Fruit fly (Drosophila melanogaster) whole organism: Measurements from ENCODE around the gene CG13000.

Source experiments
- CG8478 ChIP-seq: fragments of >200 bp; optimal IDR thresholded peaks from 2 replicates; lab custom pipeline; 2018; ENCODE audit warnings: inconsistent platforms
- Dll ChIP-seq: fragments of >200 bp; optimal IDR thresholded peaks from 2 replicates; lab custom pipeline; 2017
- EcR ChIP-seq, 2 experiments: fragments of >200 bp; optimal IDR thresholded peaks; 2 replicates each; lab custom pipeline; 2017; ENCODE audit warnings: missing biosample characterization in 2 of 2, missing genetic modification characterization in 2 of 2, missing genetic modification reagents in 2 of 2
- pan ChIP-seq: fragments of >200 bp; optimal IDR thresholded peaks from 2 replicates; lab custom pipeline; 2017
- psq ChIP-seq: fragments of >200 bp; optimal IDR thresholded peaks from 2 replicates; lab custom pipeline; 2017
- usp ChIP-seq: fragments of >200 bp; optimal IDR thresholded peaks from 2 replicates; lab custom pipeline; 2017; ENCODE audit warnings: missing biosample characterization, missing genetic modification characterization, mixed read lengths

DNA sequence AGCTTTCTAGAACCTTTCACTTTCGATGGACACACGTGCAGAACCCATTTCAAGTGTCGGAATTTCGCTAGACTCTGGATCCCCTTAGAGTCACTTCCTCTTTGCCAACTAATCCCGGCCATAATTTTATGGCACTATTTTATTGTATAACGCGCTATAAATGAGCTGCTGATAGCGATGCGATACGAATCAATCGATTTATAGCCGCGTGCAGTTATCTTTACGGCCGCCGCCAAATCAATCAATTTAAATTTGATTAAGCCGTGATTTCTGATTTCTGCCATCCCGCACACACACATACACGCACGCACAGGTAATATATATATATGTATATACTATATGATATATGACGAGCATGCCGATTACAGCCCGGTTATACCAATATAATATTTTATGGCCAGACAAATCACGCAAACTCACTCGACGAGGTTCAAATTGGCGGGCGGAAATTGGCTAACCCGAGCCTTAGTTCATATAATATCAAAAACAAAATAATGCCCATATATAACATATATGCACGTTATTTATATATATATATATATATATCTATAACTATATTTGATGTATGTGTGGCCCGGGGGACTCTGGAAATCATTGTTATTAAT lies 27.5 kb downstream of the CG13000 start:
- no peak for TF ChIP-seq usp (GFP tag; lab: Kevin White, UChicago)
- TF ChIP-seq pan (lab: Kevin White, UChicago): no peak
- TF ChIP-seq psq (lab: Kevin White, UChicago): no peak
- TF ChIP-seq CG8478 (lab: Kevin White, UChicago): no peak
- TF ChIP-seq EcR (GFP tag; optimal IDR thresholded peaks at IDR 0.05; lab: Kevin White, UChicago): no peak
- TF ChIP-seq Dll (lab: Kevin White, UChicago): no peak
